Worm (Caenorhabditis elegans): ENCODE measurements around the gene F13E6.1.

F13E6.1 gene

DNA sequence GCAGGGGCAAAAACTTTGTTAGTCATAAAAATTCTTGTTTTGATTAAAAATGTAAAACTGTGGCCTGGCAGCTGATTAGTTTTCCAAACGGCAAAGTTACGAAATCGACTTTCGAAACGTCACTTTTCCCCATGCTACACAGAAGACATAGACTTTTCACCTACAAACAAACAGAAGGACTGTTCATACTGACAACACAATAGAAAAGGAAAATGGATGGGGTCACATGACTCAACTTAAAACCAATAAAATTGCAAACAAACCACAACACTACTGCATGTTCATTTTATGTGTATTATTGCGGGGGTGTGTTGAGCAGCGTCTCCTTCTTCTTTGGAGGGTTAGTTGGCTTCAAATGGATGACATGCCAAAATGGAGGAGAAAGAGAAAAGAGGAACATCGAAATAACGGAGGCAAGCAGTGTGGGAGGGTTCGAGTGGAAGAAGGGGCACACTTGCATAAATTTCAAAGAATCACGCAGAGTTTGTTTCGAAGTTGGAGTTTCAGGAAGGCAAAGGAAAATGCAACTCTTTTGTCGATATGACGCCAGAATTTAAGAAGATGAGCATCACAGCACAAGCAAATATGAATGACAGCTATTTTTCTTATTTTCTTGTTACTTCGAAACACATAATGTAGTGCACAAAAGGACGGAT lies 1.3 kb upstream of the F13E6.1 start (continued):
- peak; percentile 80 for TF ChIP-seq nhr-129 (tag; optimal IDR thresholded peaks at IDR 0.05)
- no peak for TF ChIP-seq unc-62 (GFP tag; optimal IDR thresholded peaks at IDR 0.05)
- TF ChIP-seq lin-13 (GFP tag; optimal IDR thresholded peaks at IDR 0.05): peak; percentile 23
- no peak for TF ChIP-seq mbf-1 (tag; optimal IDR thresholded peaks at IDR 0.05)
- no peak for TF ChIP-seq ZK546.5 (tag; optimal IDR thresholded peaks at IDR 0.05)
- TF ChIP-seq elt-1 (tag; optimal IDR thresholded peaks at IDR 0.05): no peak
- TF ChIP-seq peb-1 (tag; optimal IDR thresholded peaks at IDR 0.05): no peak
- peak; percentile 19 for TF ChIP-seq zag-1 (tag; optimal IDR thresholded peaks at IDR 0.05)
- peak; percentile 68 for TF ChIP-seq C34F6.9 (tag; optimal IDR thresholded peaks at IDR 0.05)
- peak in 1 of 2 experiments; percentile 27 for TF ChIP-seq lsy-2 (tag; optimal IDR thresholded peaks at IDR 0.05)
- TF ChIP-seq R02D3.7 (tag; optimal IDR thresholded peaks at IDR 0.05): no peak
- no peak for TF ChIP-seq lin-11 (tag; optimal IDR thresholded peaks at IDR 0.05)
- TF ChIP-seq mdl-1 (tag; optimal IDR thresholded peaks at IDR 0.05): peak in 1 of 2 experiments; percentile 23
- TF ChIP-seq nhr-23 (tag; optimal IDR thresholded peaks at IDR 0.05): no peak
- peak; percentile 12 for TF ChIP-seq sem-4 (tag; optimal IDR thresholded peaks at IDR 0.05)
- no peak for TF ChIP-seq alr-1 (tag; optimal IDR thresholded peaks at IDR 0.05)

- no peak for TF ChIP-seq ztf-11 (tag; optimal IDR thresholded peaks at IDR 0.05)
- peak; percentile 26 for TF ChIP-seq gmeb-1 (tag; optimal IDR thresholded peaks at IDR 0.05)
- TF ChIP-seq nhr-23 (tag; optimal IDR thresholded peaks at IDR 0.05): no peak
- no peak for TF ChIP-seq R02D3.7 (tag; optimal IDR thresholded peaks at IDR 0.05)
- TF ChIP-seq skn-1 (tag; optimal IDR thresholded peaks at IDR 0.05): no peak
- TF ChIP-seq mbf-1 (tag; optimal IDR thresholded peaks at IDR 0.05): no peak
- TF ChIP-seq nhr-129 (tag; optimal IDR thresholded peaks at IDR 0.05): peak; percentile 71
- peak; percentile 52 for TF ChIP-seq fos-1 (tag; optimal IDR thresholded peaks at IDR 0.05)
- TF ChIP-seq C34F6.9 (tag; optimal IDR thresholded peaks at IDR 0.05): peak; percentile 32
- TF ChIP-seq lsy-2 (tag; optimal IDR thresholded peaks at IDR 0.05): peak in 1 of 2 experiments; percentile 19
- no peak for TF ChIP-seq elt-1 (tag; optimal IDR thresholded peaks at IDR 0.05)
- no peak for TF ChIP-seq nhr-237 (tag; optimal IDR thresholded peaks at IDR 0.05)
- TF ChIP-seq crh-2 (tag; optimal IDR thresholded peaks at IDR 0.05): peak; percentile 59
- TF ChIP-seq lin-13 (GFP tag; optimal IDR thresholded peaks at IDR 0.05): peak; percentile 63
- no peak for TF ChIP-seq alr-1 (tag; optimal IDR thresholded peaks at IDR 0.05)
- TF ChIP-seq nhr-21 (tag; optimal IDR thresholded peaks at IDR 0.05): peak; percentile 33
- TF ChIP-seq zag-1 (tag; optimal IDR thresholded peaks at IDR 0.05): no peak
- peak; percentile 35 for TF ChIP-seq F13H6.1 (tag; optimal IDR thresholded peaks at IDR 0.05)
- peak; percentile 70 for TF ChIP-seq ceh-16 (tag; optimal IDR thresholded peaks at IDR 0.05)
- TF ChIP-seq ztf-4 (tag; optimal IDR thresholded peaks at IDR 0.05): peak; percentile 11
- TF ChIP-seq aly-2 (tag; optimal IDR thresholded peaks at IDR 0.05): no peak
- TF ChIP-seq sma-3 (GFP tag; optimal IDR thresholded peaks at IDR 0.05): peak; percentile 68
- peak; percentile 36 for TF ChIP-seq nhr-25 (tag; optimal IDR thresholded peaks at IDR 0.05)
- TF ChIP-seq nhr-12 (tag; optimal IDR thresholded peaks at IDR 0.05): no peak
- TF ChIP-seq sma-9 (GFP tag; optimal IDR thresholded peaks at IDR 0.05): peak; percentile 63
- TF ChIP-seq sma-9 (tag; optimal IDR thresholded peaks at IDR 0.05): no peak
These were observed 643 bp upstream of the F13E6.1 start for ce11 chrX:10677552-10677951.

DNA sequence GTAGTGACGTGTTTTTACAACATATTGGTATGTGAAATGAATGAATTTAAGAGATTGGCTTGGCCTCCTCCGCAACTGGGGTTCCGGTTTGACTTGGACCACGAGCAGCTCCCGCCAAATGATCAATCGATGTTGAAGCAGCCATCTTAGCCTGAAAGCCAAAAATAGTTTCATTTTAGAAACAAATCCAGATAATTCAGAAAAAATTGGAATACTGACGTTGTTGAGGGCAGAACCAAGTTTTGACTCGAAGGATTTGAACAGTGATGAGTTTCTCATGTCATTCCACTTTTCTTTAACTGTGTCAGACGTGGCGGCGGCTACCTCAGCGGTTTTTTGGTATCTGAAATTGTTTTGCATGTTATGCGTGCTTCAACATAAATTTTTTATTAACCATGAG lies 957 bp downstream of the F13E6.1 start:
- TF ChIP-seq ztf-4 (tag; optimal IDR thresholded peaks at IDR 0.05): no peak
- TF ChIP-seq sma-9 (GFP tag; optimal IDR thresholded peaks at IDR 0.05): no peak
- no peak for TF ChIP-seq sma-9 (tag; optimal IDR thresholded peaks at IDR 0.05)

ce11 chrX:10675376-10675775 lies 1.5 kb downstream of the F13E6.1 start:
- no peak for TF ChIP-seq lin-11 (tag; optimal IDR thresholded peaks at IDR 0.05)
- no peak for TF ChIP-seq sma-9 (GFP tag; optimal IDR thresholded peaks at IDR 0.05)
- no peak for TF ChIP-seq sma-9 (tag; optimal IDR thresholded peaks at IDR 0.05)
- TF ChIP-seq elt-1 (tag; optimal IDR thresholded peaks at IDR 0.05): no peak
- no peak for TF ChIP-seq nhr-12 (tag; optimal IDR thresholded peaks at IDR 0.05)
- TF ChIP-seq nhr-23 (tag; optimal IDR thresholded peaks at IDR 0.05): no peak
- TF ChIP-seq lsy-2 (tag; optimal IDR thresholded peaks at IDR 0.05): peak in 1 of 2 experiments; percentile 20
- no peak for TF ChIP-seq ceh-82 (tag; optimal IDR thresholded peaks at IDR 0.05)
- no peak for TF ChIP-seq mdl-1 (tag; optimal IDR thresholded peaks at IDR 0.05)
- TF ChIP-seq alr-1 (tag; optimal IDR thresholded peaks at IDR 0.05): no peak
- no peak for TF ChIP-seq sma-3 (GFP tag; optimal IDR thresholded peaks at IDR 0.05)
- TF ChIP-seq R02D3.7 (tag; optimal IDR thresholded peaks at IDR 0.05): no peak
- peak; percentile 14 for TF ChIP-seq lin-13 (GFP tag; optimal IDR thresholded peaks at IDR 0.05)

ce11 chrX:10674199-10674598 lies 2.7 kb downstream of the F13E6.1 start, which contains the start of gene F13E6.2:
TSS of gene F13E6.2 (minus strand) at chrX:10674299.
- TF ChIP-seq unc-39 (tag; optimal IDR thresholded peaks at IDR 0.05): no peak
- TF ChIP-seq crh-2 (tag; optimal IDR thresholded peaks at IDR 0.05): no peak
- TF ChIP-seq zag-1 (tag; optimal IDR thresholded peaks at IDR 0.05): no peak
- TF ChIP-seq mbf-1 (tag; optimal IDR thresholded peaks at IDR 0.05): no peak
- no peak for TF ChIP-seq skn-1 (tag; optimal IDR thresholded peaks at IDR 0.05)
- TF ChIP-seq lin-13 (GFP tag; optimal IDR thresholded peaks at IDR 0.05): no peak
- TF ChIP-seq nhr-237 (tag; optimal IDR thresholded peaks at IDR 0.05): no peak
- no peak for TF ChIP-seq unc-55 (GFP tag; optimal IDR thresholded peaks at IDR 0.05)
- TF ChIP-seq nhr-23 (tag; optimal IDR thresholded peaks at IDR 0.05): no peak
- no peak for TF ChIP-seq nhr-10 (tag; optimal IDR thresholded peaks at IDR 0.05)
- TF ChIP-seq lsy-2 (tag; optimal IDR thresholded peaks at IDR 0.05): no peak
- TF ChIP-seq mab-5 (tag; optimal IDR thresholded peaks at IDR 0.05): no peak
- TF ChIP-seq dmd-4 (tag; optimal IDR thresholded peaks at IDR 0.05): no peak
- TF ChIP-seq ama-1 (optimal IDR thresholded peaks at IDR 0.05): no peak
- no peak for TF ChIP-seq sma-3 (GFP tag; optimal IDR thresholded peaks at IDR 0.05)
- no peak for TF ChIP-seq snpc-4 (tag; optimal IDR thresholded peaks at IDR 0.05)

Data from whole organism, L2 larva.